Fruit fly (Drosophila melanogaster) whole organism, prepupa: ENCODE measurements around the gene CG7530.

Source experiments
- CG10631 ChIP-seq: fragments of 200-800 bp; sonication (Bioruptor generic); optimal IDR thresholded peaks from 2 replicates; lab custom pipeline; 2016; ENCODE audit warnings: missing biosample characterization, missing genetic modification characterization
- CG10669 ChIP-seq: fragments of 200-800 bp; sonication (Bioruptor generic); optimal IDR thresholded peaks from 3 replicates; lab custom pipeline; 2018; ENCODE audit warnings: missing biosample characterization, mild to moderate bottlenecking, missing genetic modification characterization, moderate library complexity
- CG11294 ChIP-seq: fragments of 200-800 bp; sonication (Bioruptor generic); IDR thresholded peaks from 2 replicates; pipeline ENCODE4 v1.3.6; 2022; ENCODE audit warnings: missing biosample characterization, missing genetic modification characterization
- CG11762 ChIP-seq: fragments of 200-800 bp; sonication (Bioruptor generic); optimal IDR thresholded peaks from 3 replicates; lab custom pipeline; 2016; ENCODE audit warnings: missing biosample characterization, missing genetic modification characterization; ENCODE audit not compliant: insufficient read depth
- CG11902 ChIP-seq: fragments of 200-800 bp; sonication (Bioruptor generic); optimal IDR thresholded peaks from 3 replicates; lab custom pipeline; 2016; ENCODE audit warnings: missing biosample characterization, missing genetic modification characterization
- CG15336 ChIP-seq: fragments of 200-800 bp; sonication (Bioruptor generic); IDR thresholded peaks from 2 replicates; pipeline ENCODE4 v1.3.6; 2022; ENCODE audit warnings: missing biosample characterization, missing genetic modification characterization
- CG1621 ChIP-seq: fragments of 200-800 bp; sonication (Bioruptor generic); optimal IDR thresholded peaks from 3 replicates; lab custom pipeline; 2018; ENCODE audit warnings: missing biosample characterization, mild to moderate bottlenecking, missing genetic modification characterization
- CG16779 ChIP-seq: fragments of 200-800 bp; sonication (Bioruptor generic); optimal IDR thresholded peaks from 3 replicates; lab custom pipeline; 2017; ENCODE audit warnings: missing biosample characterization, mild to moderate bottlenecking, missing genetic modification characterization
- CG31627 ChIP-seq: fragments of 200-800 bp; sonication (Bioruptor generic); optimal IDR thresholded peaks from 3 replicates; lab custom pipeline; 2016; ENCODE audit warnings: missing biosample characterization, missing genetic modification characterization
- CG32006 ChIP-seq: fragments of 200-800 bp; sonication (Bioruptor generic); optimal IDR thresholded peaks from 3 replicates; lab custom pipeline; 2017; ENCODE audit warnings: missing biosample characterization, mild to moderate bottlenecking, missing genetic modification characterization
- CG34406 ChIP-seq: fragments of 200-800 bp; sonication (Bioruptor generic); optimal IDR thresholded peaks from 3 replicates; lab custom pipeline; 2016; ENCODE audit warnings: missing biosample characterization, missing genetic modification characterization
- CG3919 ChIP-seq: fragments of 200-800 bp; sonication (Bioruptor generic); optimal IDR thresholded peaks from 3 replicates; lab custom pipeline; 2016; ENCODE audit warnings: missing biosample characterization, missing genetic modification characterization
- CG6163 ChIP-seq: fragments of 200-800 bp; sonication (Bioruptor generic); IDR thresholded peaks from 3 replicates; pipeline ENCODE4 v1.3.6; 2022; ENCODE audit warnings: missing biosample characterization, missing genetic modification characterization
- CG6276 ChIP-seq: fragments of 200-800 bp; sonication (Bioruptor generic); optimal IDR thresholded peaks from 2 replicates; lab custom pipeline; 2017; ENCODE audit warnings: missing biosample characterization, mild to moderate bottlenecking, missing genetic modification characterization
- CG6792 ChIP-seq: fragments of 200-800 bp; sonication (Bioruptor generic); optimal IDR thresholded peaks from 3 replicates; lab custom pipeline; 2016; ENCODE audit warnings: missing biosample characterization, missing genetic modification characterization
- CG6808 ChIP-seq: fragments of 200-800 bp; sonication (Bioruptor generic); optimal IDR thresholded peaks from 3 replicates; lab custom pipeline; 2017; ENCODE audit warnings: missing biosample characterization, missing genetic modification characterization, mild to moderate bottlenecking, moderate library complexity, missing genetic modification reagents
- CG6854 ChIP-seq: fragments of 200-800 bp; sonication (Bioruptor generic); optimal IDR thresholded peaks from 2 replicates; lab custom pipeline; 2017; ENCODE audit warnings: missing biosample characterization, mild to moderate bottlenecking, missing genetic modification characterization
- CG7368 ChIP-seq: fragments of 200-800 bp; sonication (Bioruptor generic); optimal IDR thresholded peaks from 3 replicates; lab custom pipeline; 2016; ENCODE audit warnings: missing biosample characterization, missing genetic modification characterization
- CG8319 ChIP-seq: fragments of 200-800 bp; sonication (Bioruptor generic); optimal IDR thresholded peaks from 3 replicates; lab custom pipeline; 2016; ENCODE audit warnings: missing biosample characterization, missing genetic modification characterization
- CG8632 ChIP-seq: fragments of 200-800 bp; sonication (Bioruptor generic); optimal IDR thresholded peaks from 3 replicates; lab custom pipeline; 2016; ENCODE audit warnings: missing biosample characterization, missing genetic modification characterization
- CG9139 ChIP-seq: fragments of 200-800 bp; sonication (Bioruptor generic); optimal IDR thresholded peaks from 3 replicates; lab custom pipeline; 2017; ENCODE audit warnings: missing biosample characterization, mild to moderate bottlenecking, missing genetic modification characterization
- Eip75B ChIP-seq: fragments of 200-800 bp; sonication (Bioruptor generic); optimal IDR thresholded peaks from 3 replicates; lab custom pipeline; 2016; ENCODE audit warnings: missing biosample characterization, missing genetic modification characterization
- Eip78C ChIP-seq: fragments of 200-800 bp; sonication (Bioruptor generic); peaks from one replicate; lab custom pipeline; 2016; ENCODE audit warnings: missing biosample characterization, missing genetic modification characterization
- Ets21C ChIP-seq: fragments of 200-800 bp; sonication (Bioruptor generic); optimal IDR thresholded peaks from 3 replicates; lab custom pipeline; 2016; ENCODE audit warnings: missing biosample characterization, missing genetic modification characterization
- Ets96B ChIP-seq: fragments of 200-800 bp; optimal IDR thresholded peaks from 2 replicates; lab custom pipeline; 2019; ENCODE audit warnings: missing biosample characterization, mild to moderate bottlenecking, missing genetic modification characterization, moderate library complexity
- Gug ChIP-seq: fragments of 200-800 bp; sonication (Bioruptor generic); IDR thresholded peaks from 2 replicates; pipeline ENCODE4 v1.3.6; 2022; ENCODE audit warnings: missing biosample characterization, missing genetic modification characterization
- Hr38 ChIP-seq: sonication (Bioruptor generic); optimal IDR thresholded peaks from 2 replicates; lab custom pipeline; 2016; ENCODE audit warnings: missing biosample characterization, missing genetic modification characterization
- Hr39 ChIP-seq: fragments of 200-800 bp; sonication (Bioruptor generic); optimal IDR thresholded peaks from 2 replicates; lab custom pipeline; 2016; ENCODE audit warnings: missing biosample characterization, missing genetic modification characterization
- Hr4 ChIP-seq: fragments of 200-800 bp; sonication (Bioruptor generic); optimal IDR thresholded peaks from 3 replicates; lab custom pipeline; 2016; ENCODE audit warnings: missing biosample characterization, missing genetic modification characterization
- Lpt ChIP-seq: fragments of 200-800 bp; sonication (Bioruptor generic); optimal IDR thresholded peaks from 3 replicates; lab custom pipeline; 2016; ENCODE audit warnings: missing biosample characterization, missing genetic modification characterization
- Met ChIP-seq: fragments of 200-800 bp; sonication (Bioruptor generic); optimal IDR thresholded peaks from 3 replicates; lab custom pipeline; 2016; ENCODE audit warnings: missing biosample characterization, missing genetic modification characterization
- OdsH ChIP-seq: fragments of 200-800 bp; sonication (Bioruptor generic); optimal IDR thresholded peaks from 3 replicates; lab custom pipeline; 2016; ENCODE audit warnings: missing biosample characterization, missing genetic modification characterization
- Smox ChIP-seq: fragments of 200-800 bp; sonication (Bioruptor generic); optimal IDR thresholded peaks from 3 replicates; lab custom pipeline; 2016; ENCODE audit warnings: missing biosample characterization, missing genetic modification characterization
- Sox102F ChIP-seq: fragments of 200-800 bp; sonication (Bioruptor generic); optimal IDR thresholded peaks from 2 replicates; lab custom pipeline; 2016; ENCODE audit warnings: missing biosample characterization, mild to moderate bottlenecking, missing genetic modification characterization
- Sox14 ChIP-seq: fragments of 200-800 bp; sonication (Bioruptor generic); optimal IDR thresholded peaks from 3 replicates; lab custom pipeline; 2016; ENCODE audit warnings: missing biosample characterization, missing genetic modification characterization
- Sox15 ChIP-seq: fragments of 200-800 bp; sonication (Bioruptor generic); optimal IDR thresholded peaks from 3 replicates; lab custom pipeline; 2016; ENCODE audit warnings: missing biosample characterization, missing genetic modification characterization
- achi ChIP-seq: fragments of 200-800 bp; sonication (Bioruptor generic); optimal IDR thresholded peaks from 3 replicates; lab custom pipeline; 2016; ENCODE audit warnings: missing biosample characterization, missing genetic modification characterization
- acj6 ChIP-seq: fragments of 200-800 bp; sonication (Bioruptor generic); optimal IDR thresholded peaks from 3 replicates; lab custom pipeline; 2016; ENCODE audit warnings: missing biosample characterization, missing genetic modification characterization
- cyc ChIP-seq: fragments of 200-800 bp; sonication (Bioruptor generic); optimal IDR thresholded peaks from 3 replicates; lab custom pipeline; 2016; ENCODE audit warnings: missing biosample characterization, missing genetic modification characterization
- dac ChIP-seq: fragments of 200-800 bp; sonication (Bioruptor generic); optimal IDR thresholded peaks from 2 replicates; lab custom pipeline; 2017; ENCODE audit warnings: missing biosample characterization, mild to moderate bottlenecking, missing genetic modification characterization
- dsx ChIP-seq: fragments of 200-800 bp; optimal IDR thresholded peaks from 3 replicates; lab custom pipeline; 2019; ENCODE audit warnings: missing biosample characterization, mild to moderate bottlenecking, missing genetic modification characterization, moderate library complexity; ENCODE audit not compliant: poor library complexity, severe bottlenecking
- eg ChIP-seq: fragments of 200-800 bp; sonication (Bioruptor generic); IDR thresholded peaks from 3 replicates; pipeline ENCODE4 v1.3.6; 2022; ENCODE audit warnings: missing biosample characterization, missing genetic modification characterization
- esn ChIP-seq: fragments of 200-800 bp; sonication (Bioruptor generic); optimal IDR thresholded peaks from 2 replicates; lab custom pipeline; 2016; ENCODE audit warnings: missing biosample characterization, mild to moderate bottlenecking, missing genetic modification characterization, moderate library complexity
- fd85E ChIP-seq: fragments of 200-800 bp; sonication (Bioruptor generic); optimal IDR thresholded peaks from 3 replicates; lab custom pipeline; 2016; ENCODE audit warnings: missing biosample characterization, missing genetic modification characterization
- fkh ChIP-seq: fragments of 200-800 bp; sonication (Bioruptor generic); optimal IDR thresholded peaks from 3 replicates; lab custom pipeline; 2017; ENCODE audit warnings: missing biosample characterization, mild to moderate bottlenecking, missing genetic modification characterization, moderate library complexity
- lz ChIP-seq: fragments of 200-800 bp; sonication (Bioruptor generic); optimal IDR thresholded peaks from 3 replicates; lab custom pipeline; 2016; ENCODE audit warnings: missing biosample characterization, missing genetic modification characterization
- salr ChIP-seq, 2 experiments: fragments of 200-800 bp; sonication (Bioruptor generic); optimal IDR thresholded peaks; 3 replicates each; lab custom pipeline; 2016 to 2018; ENCODE audit warnings: missing biosample characterization in 2 of 2, missing genetic modification characterization in 2 of 2, mild to moderate bottlenecking in 1 of 2
- spab ChIP-seq: fragments of 200-800 bp; sonication (Bioruptor generic); optimal IDR thresholded peaks from 2 replicates; lab custom pipeline; 2017; ENCODE audit warnings: missing biosample characterization, mild to moderate bottlenecking, missing genetic modification characterization, missing genetic modification reagents
- ss ChIP-seq, 2 experiments: fragments of 200-800 bp; sonication (Bioruptor generic); optimal IDR thresholded peaks; 2 replicates in 1 of 2; 3 replicates in 1 of 2; lab custom pipeline; 2017 to 2018; ENCODE audit warnings: mild to moderate bottlenecking in 2 of 2, missing biosample characterization in 2 of 2, missing genetic modification characterization in 2 of 2, moderate library complexity in 1 of 2
- svp ChIP-seq: fragments of 200-800 bp; sonication (Bioruptor generic); peaks from one replicate; lab custom pipeline; 2016; ENCODE audit warnings: missing biosample characterization, missing genetic modification characterization
- topi ChIP-seq: fragments of 200-800 bp; sonication (Bioruptor generic); optimal IDR thresholded peaks from 3 replicates; lab custom pipeline; 2016; ENCODE audit warnings: missing biosample characterization, missing genetic modification characterization
- vri ChIP-seq: fragments of 200-800 bp; sonication (Bioruptor generic); optimal IDR thresholded peaks from 3 replicates; lab custom pipeline; 2016; ENCODE audit warnings: missing biosample characterization, mild to moderate bottlenecking, missing genetic modification characterization

CG7530 gene

dm6 chr3R:14674762-14675161 lies 56.5 kb downstream of the CG7530 start:
- TF ChIP-seq CG9139 (GFP tag; lab: Kevin White, UChicago) (peak; percentile 36), salr (GFP tag; optimal IDR thresholded peaks at IDR 0.05; lab: Kevin White, UChicago) (peak; percentile 10 to 32), CG8632 (GFP tag; lab: Kevin White, UChicago) (peak; percentile 53), dac (GFP tag; lab: Kevin White, UChicago) (no peak), CG16779 (tag; lab: Kevin White, UChicago) (peak; percentile 7), CG6854 (no peak), lz (peak; percentile 50), CG6163 (GFP tag; lab: Robert Waterston, UW) (peak; percentile 78), Hr39 (GFP tag; lab: Kevin White, UChicago) (peak; percentile 60), CG11762 (GFP tag; lab: Kevin White, UChicago) (no peak), Sox14 (GFP tag; lab: Kevin White, UChicago) (peak; percentile 43), CG6808 (GFP tag; lab: Kevin White, UChicago) (peak; percentile 31), esn (GFP tag; lab: Kevin White, UChicago) (peak; percentile 77), Sox102F (GFP tag; lab: Kevin White, UChicago) (peak; percentile 69), Gug (peak; percentile 59), Hr4 (GFP tag; lab: Kevin White, UChicago) (peak; percentile 50), Ets21C (GFP tag; lab: Kevin White, UChicago) (peak; percentile 8), fkh (peak; percentile 19), Smox (peak; percentile 66), Ets96B (tag; lab: Kevin White, UChicago) (peak; percentile 70), vri (GFP tag; lab: Kevin White, UChicago) (peak; percentile 51), CG10631 (GFP tag; lab: Kevin White, UChicago) (peak; percentile 64), OdsH (GFP tag; lab: Kevin White, UChicago) (peak; percentile 62), CG15336 (GFP tag; lab: Robert Waterston, UW) (peak; percentile 71), eg (GFP tag; lab: Robert Waterston, UW) (peak; percentile 82), CG11902 (GFP tag; lab: Kevin White, UChicago) (peak; percentile 22), CG34406 (GFP tag; lab: Kevin White, UChicago) (peak; percentile 55), ss (GFP tag; optimal IDR thresholded peaks at IDR 0.05; lab: Kevin White, UChicago) (no peak), Met (GFP tag; lab: Kevin White, UChicago) (peak; percentile 75), CG3919 (GFP tag; lab: Kevin White, UChicago) (peak; percentile 62), Sox15 (GFP tag; lab: Kevin White, UChicago) (no peak), CG32006 (GFP tag; lab: Kevin White, UChicago) (peak; percentile 62), CG7368 (GFP tag; lab: Kevin White, UChicago) (peak; percentile 27), CG10669 (peak; percentile 64), CG6276 (GFP tag; lab: Kevin White, UChicago) (peak; percentile 28), dsx (GFP tag; lab: Kevin White, UChicago) (peak; percentile 62), Lpt (no peak), CG31627 (GFP tag; lab: Kevin White, UChicago) (peak; percentile 55), CG8319 (peak; percentile 30), CG6792 (GFP tag; lab: Kevin White, UChicago) (peak; percentile 60), cyc (GFP tag; lab: Kevin White, UChicago) (peak; percentile 50), Hr38 (GFP tag; lab: Kevin White, UChicago) (no peak), spab (GFP tag; lab: Kevin White, UChicago) (peak; percentile 41), Eip78C (GFP tag; lab: Kevin White, UChicago) (peak; percentile 96), Eip75B (GFP tag; lab: Kevin White, UChicago) (peak; percentile 70), CG11294 (GFP tag; lab: Robert Waterston, UW) (peak; percentile 58), svp (GFP tag; lab: Kevin White, UChicago) (peak; percentile 90), acj6 (GFP tag; lab: Kevin White, UChicago) (peak; percentile 49), topi (GFP tag; lab: Kevin White, UChicago) (peak; percentile 77), fd85E (GFP tag; lab: Kevin White, UChicago) (no peak), CG1621 (tag; lab: Kevin White, UChicago) (peak; percentile 53), achi (GFP tag; lab: Kevin White, UChicago) (peak; percentile 57)
